Worm (Caenorhabditis elegans) whole organism, young adult: ENCODE measurements around the gene R160.13.
A peak's percentile ranks its signal among the peaks of the same experiment; 100 is the strongest.

Source experiments
- B0261.1 ChIP-seq: sonication (generic microtip); optimal IDR thresholded peaks from 2 replicates; lab custom pipeline; 2016; ENCODE audit warnings: mild to moderate bottlenecking, missing genetic modification characterization, moderate library complexity, missing compliant biosample characterization
- B0336.3 ChIP-seq: fragments of 200-800 bp; sonication (Bioruptor generic); IDR thresholded peaks from 2 replicates; pipeline ENCODE4 v1.3.6; 2022; ENCODE audit warnings: missing genetic modification characterization, missing compliant biosample characterization
- D2030.7 ChIP-seq: fragments of 200-800 bp; sonication (Bioruptor generic); IDR thresholded peaks from 2 replicates; pipeline ENCODE4 v1.3.6; 2022; ENCODE audit warnings: missing genetic modification reagents, missing genetic modification characterization, missing compliant biosample characterization
- F22D6.2 ChIP-seq: sonication (generic microtip); optimal IDR thresholded peaks from 2 replicates; lab custom pipeline; 2016; ENCODE audit warnings: mild to moderate bottlenecking, missing genetic modification characterization, missing compliant biosample characterization
- F49E8.2 ChIP-seq: sonication (generic microtip); optimal IDR thresholded peaks from 3 replicates; lab custom pipeline; 2017; ENCODE audit warnings: missing genetic modification characterization, mild to moderate bottlenecking, missing compliant biosample characterization, antibody characterized with exemption, moderate library complexity; ENCODE audit not compliant: insufficient read depth
- F52B5.7 ChIP-seq: sonication (generic microtip); optimal IDR thresholded peaks from 2 replicates; lab custom pipeline; 2016; ENCODE audit warnings: mild to moderate bottlenecking, missing genetic modification characterization, missing compliant biosample characterization
- F57A8.1 ChIP-seq: fragments of 200-800 bp; sonication (Bioruptor generic); optimal IDR thresholded peaks from 2 replicates; lab custom pipeline; 2018; ENCODE audit warnings: mild to moderate bottlenecking, missing genetic modification characterization, moderate library complexity, missing compliant biosample characterization
- K11D2.4 ChIP-seq: fragments of 200-800 bp; sonication (Bioruptor generic); IDR thresholded peaks from 2 replicates; pipeline ENCODE4 v1.3.6; 2022; ENCODE audit warnings: missing genetic modification reagents, missing genetic modification characterization, missing compliant biosample characterization
- Y56A3A.18 ChIP-seq: fragments of 200-800 bp; sonication (Bioruptor generic); IDR thresholded peaks from 2 replicates; pipeline ENCODE4 v1.3.6; 2022; ENCODE audit warnings: missing genetic modification reagents, missing genetic modification characterization, missing compliant biosample characterization
- Y67H2A.10 ChIP-seq: fragments of 200-800 bp; sonication (Bioruptor generic); conservative IDR thresholded peaks from 2 replicates; pipeline ENCODE4 v1.3.6; 2022; ENCODE audit warnings: missing genetic modification reagents, missing genetic modification characterization, missing compliant biosample characterization
- akir-1 ChIP-seq: fragments of 200-800 bp; sonication (Bioruptor generic); optimal IDR thresholded peaks from 2 replicates; lab custom pipeline; 2018; ENCODE audit warnings: mild to moderate bottlenecking, missing genetic modification characterization, moderate library complexity, missing compliant biosample characterization
- ama-1 ChIP-seq, 3 experiments: fragments of 150-350 bp in 1 of 3; sonication (generic microtip) in 2 of 3; optimal IDR thresholded peaks; 2 replicates each; lab custom pipeline; 2014 to 2018; ENCODE audit warnings: missing biosample characterization in 2 of 3, missing genetic modification characterization in 2 of 3, missing genetic modification reagents in 2 of 3
- attf-3 ChIP-seq: fragments of 200-800 bp; sonication (Bioruptor generic); conservative IDR thresholded peaks from 2 replicates; pipeline ENCODE4 v1.3.6; 2022; ENCODE audit warnings: missing genetic modification reagents, missing genetic modification characterization, missing compliant biosample characterization
- chd-7 ChIP-seq: sonication (generic microtip); optimal IDR thresholded peaks from 2 replicates; lab custom pipeline; 2016; ENCODE audit warnings: mild to moderate bottlenecking, missing genetic modification characterization, moderate library complexity, missing compliant biosample characterization
- die-1 ChIP-seq: sonication (generic microtip); optimal IDR thresholded peaks from 2 replicates; lab custom pipeline; 2016; ENCODE audit warnings: missing genotype, mild to moderate bottlenecking, missing genetic modification characterization, missing compliant biosample characterization
- dox-1 ChIP-seq: fragments of 200-800 bp; sonication (Bioruptor generic); IDR thresholded peaks from 2 replicates; pipeline ENCODE4 v1.3.6; 2022; ENCODE audit warnings: missing genetic modification reagents, missing genetic modification characterization, missing compliant biosample characterization
- egrh-3 ChIP-seq: fragments of 200-800 bp; sonication (Bioruptor generic); IDR thresholded peaks from 2 replicates; pipeline ENCODE4 v1.3.6; 2022; ENCODE audit warnings: missing genetic modification reagents, missing genetic modification characterization, missing compliant biosample characterization
- ets-4 ChIP-seq: fragments of 200-800 bp; sonication (Bioruptor generic); optimal IDR thresholded peaks from 2 replicates; lab custom pipeline; 2018; ENCODE audit warnings: mild to moderate bottlenecking, missing genetic modification characterization, missing compliant biosample characterization
- hlh-12 ChIP-seq: sonication (generic microtip); optimal IDR thresholded peaks from 2 replicates; lab custom pipeline; 2016; ENCODE audit warnings: missing genetic modification characterization, missing compliant biosample characterization
- hmg-1.2 ChIP-seq: fragments of 200-800 bp; sonication (Bioruptor generic); IDR thresholded peaks from 2 replicates; pipeline ENCODE4 v1.3.6; 2022; ENCODE audit warnings: missing genetic modification reagents, missing genetic modification characterization, missing compliant biosample characterization
- hrde-1 ChIP-seq: sonication (generic microtip); optimal IDR thresholded peaks from 2 replicates; lab custom pipeline; 2016; ENCODE audit warnings: missing genetic modification characterization, mild to moderate bottlenecking, missing compliant biosample characterization, moderate library complexity, missing genotype, missing genetic modification reagents, borderline replicate concordance
- let-526 ChIP-seq: fragments of 200-800 bp; sonication (Bioruptor generic); IDR thresholded peaks from 2 replicates; pipeline ENCODE4 v1.3.6; 2022; ENCODE audit warnings: missing genetic modification reagents, missing genetic modification characterization, missing compliant biosample characterization
- let-607 ChIP-seq, 2 experiments: fragments of 200-800 bp in 1 of 2; sonication (Bioruptor generic) in 1 of 2; sonication (generic microtip) in 1 of 2; optimal IDR thresholded peaks; 2 replicates each; lab custom pipeline; 2016 to 2018; ENCODE audit warnings: mild to moderate bottlenecking in 2 of 2, missing compliant biosample characterization in 2 of 2, missing genetic modification characterization in 2 of 2, moderate library complexity in 2 of 2, missing genotype in 1 of 2
- lin-26 ChIP-seq: fragments of 200-800 bp; sonication (Bioruptor generic); IDR thresholded peaks from 2 replicates; pipeline ENCODE4 v1.3.6; 2022; ENCODE audit warnings: missing genetic modification reagents, missing genetic modification characterization, missing compliant biosample characterization
- lin-40 ChIP-seq: sonication (generic microtip); optimal IDR thresholded peaks from 2 replicates; lab custom pipeline; 2016; ENCODE audit warnings: missing genetic modification characterization, mild to moderate bottlenecking, missing compliant biosample characterization, missing genotype, missing genetic modification reagents
- madf-10 ChIP-seq: sonication (generic microtip); optimal IDR thresholded peaks from 2 replicates; lab custom pipeline; 2016; ENCODE audit warnings: mild to moderate bottlenecking, missing genetic modification characterization, missing compliant biosample characterization
- mel-28 ChIP-seq: sonication (generic microtip); optimal IDR thresholded peaks from 2 replicates; lab custom pipeline; 2016; ENCODE audit warnings: borderline replicate concordance, mild to moderate bottlenecking, missing genetic modification characterization, missing compliant biosample characterization
- nhr-120 ChIP-seq: fragments of 200-800 bp; sonication (Bioruptor generic); IDR thresholded peaks from 2 replicates; pipeline ENCODE4 v1.3.6; 2022; ENCODE audit warnings: missing genetic modification characterization, missing compliant biosample characterization
- pbrm-1 ChIP-seq: fragments of 200-800 bp; sonication (Bioruptor generic); IDR thresholded peaks from 2 replicates; pipeline ENCODE4 v1.3.6; 2022; ENCODE audit warnings: missing genetic modification reagents, missing genetic modification characterization, missing compliant biosample characterization
- rcor-1 ChIP-seq: fragments of 200-800 bp; sonication (Bioruptor generic); IDR thresholded peaks from 2 replicates; pipeline ENCODE4 v1.3.6; 2022; ENCODE audit warnings: missing genetic modification reagents, missing genetic modification characterization, missing compliant biosample characterization
- rpc-1 ChIP-seq, 2 experiments: fragments of 150-350 bp in 1 of 2; sonication (generic microtip) in 1 of 2; optimal IDR thresholded peaks; 2 replicates each; lab custom pipeline; 2014 to 2018; ENCODE audit warnings: missing biosample characterization in 1 of 2, missing genetic modification characterization in 1 of 2, missing genetic modification reagents in 1 of 2, missing genotype in 1 of 2
- snpc-1.3 ChIP-seq: sonication (generic microtip); optimal IDR thresholded peaks from 2 replicates; lab custom pipeline; 2017; ENCODE audit warnings: missing genetic modification characterization, mild to moderate bottlenecking, missing compliant biosample characterization, antibody characterized with exemption, moderate library complexity, missing genotype, missing genetic modification reagents; ENCODE audit not compliant: insufficient read depth
- snpc-4 ChIP-seq, 5 experiments: fragments of 150-350 bp in 1 of 5; sonication (generic microtip) in 4 of 5; optimal IDR thresholded peaks; 2 replicates each; lab custom pipeline; 2014 to 2018; ENCODE audit warnings: missing genetic modification characterization in 5 of 5, missing biosample characterization in 3 of 5, antibody characterized with exemption in 2 of 5, mild to moderate bottlenecking in 2 of 5, missing compliant biosample characterization in 2 of 5, missing genotype in 2 of 5, moderate library complexity in 2 of 5, missing genetic modification reagents in 1 of 5
- tbp1 ChIP-seq: fragments of 200-800 bp; sonication (Bioruptor generic); optimal IDR thresholded peaks from 2 replicates; lab custom pipeline; 2018; ENCODE audit warnings: mild to moderate bottlenecking, missing genetic modification characterization, missing compliant biosample characterization
- ztf-26 ChIP-seq: sonication (generic microtip); optimal IDR thresholded peaks from 2 replicates; lab custom pipeline; 2017; ENCODE audit warnings: missing genetic modification characterization, missing compliant biosample characterization
- ztf-28 ChIP-seq: fragments of 200-800 bp; sonication (Bioruptor generic); IDR thresholded peaks from 2 replicates; pipeline ENCODE4 v1.3.6; 2022; ENCODE audit warnings: missing genetic modification reagents, missing genetic modification characterization, missing compliant biosample characterization

The R160.13 gene

ce11 chrX:4409591-4410279 is 38.4 kb upstream of the R160.13 start:
- TF ChIP-seq K11D2.4 (GFP tag; lab: Robert Waterston, UW) = no peak
- TF ChIP-seq hrde-1 = no peak
- peak; percentile 20 for TF ChIP-seq snpc-4 (GFP tag; optimal IDR thresholded peaks at IDR 0.05; lab: Kevin White, UChicago)
- peak in 1 of 4 experiments; percentile 77 for TF ChIP-seq snpc-4 (tag; optimal IDR thresholded peaks at IDR 0.05; lab: Kevin White, UChicago)
- TF ChIP-seq F52B5.7 (tag; lab: Kevin White, UChicago) = no peak
- TF ChIP-seq lin-40 (tag; lab: Kevin White, UChicago) = no peak
- no peak for TF ChIP-seq dox-1 (GFP tag; lab: Robert Waterston, UW)
- no peak for TF ChIP-seq let-607 (tag; optimal IDR thresholded peaks at IDR 0.05; lab: Kevin White, UChicago)
- peak; percentile 90 for TF ChIP-seq tbp1 (GFP tag; lab: Kevin White, UChicago)
- no peak for TF ChIP-seq F22D6.2 (tag; lab: Kevin White, UChicago)
- peak; percentile 16 for TF ChIP-seq madf-10
- peak; percentile 74 for TF ChIP-seq B0261.1 (tag; lab: Kevin White, UChicago)
- TF ChIP-seq rcor-1 (GFP tag; lab: Robert Waterston, UW) = 0 out of 2 replicates have a peak, but pooled peaks have one; percentile 7
- TF ChIP-seq attf-3 = no peak
- no peak for TF ChIP-seq ama-1 (optimal IDR thresholded peaks at IDR 0.05; lab: Kevin White, UChicago)
- TF ChIP-seq ama-1 (GFP tag; optimal IDR thresholded peaks at IDR 0.05; lab: Kevin White, UChicago) = peak in 1 of 2 experiments; percentile 23
- TF ChIP-seq die-1 (tag; lab: Kevin White, UChicago) = peak; percentile 50
- TF ChIP-seq nhr-120 = 0 out of 2 replicates have a peak, but pooled peaks have one; percentile 42
- no peak for TF ChIP-seq B0336.3 (GFP tag; lab: Robert Waterston, UW)
- peak; percentile 70 for TF ChIP-seq hmg-1.2 (GFP tag; lab: Robert Waterston, UW)
- no peak for TF ChIP-seq ztf-26
- peak; percentile 72 for TF ChIP-seq rpc-1 (optimal IDR thresholded peaks at IDR 0.05; lab: Kevin White, UChicago)
- peak; percentile 87 for TF ChIP-seq rpc-1 (tag; optimal IDR thresholded peaks at IDR 0.05; lab: Kevin White, UChicago)
- no peak for TF ChIP-seq mel-28 (tag; lab: Kevin White, UChicago)
- no peak for TF ChIP-seq hlh-12 (tag; lab: Kevin White, UChicago)
- TF ChIP-seq Y56A3A.18 (GFP tag; lab: Robert Waterston, UW) = 0 out of 2 replicates have a peak, but pooled peaks have one; percentile 63
- TF ChIP-seq let-526 (GFP tag; lab: Robert Waterston, UW) = no peak
- peak; percentile 23 for TF ChIP-seq snpc-1.3
- TF ChIP-seq pbrm-1 (GFP tag; lab: Robert Waterston, UW) = peak; percentile 10; the same call in 1 of the 2 replicates
- TF ChIP-seq lin-26 (GFP tag; lab: Robert Waterston, UW) = peak; percentile 82
- TF ChIP-seq ets-4 (GFP tag; lab: Kevin White, UChicago) = no peak
- TF ChIP-seq ztf-28 (GFP tag; lab: Robert Waterston, UW) = no peak
- peak; percentile 45; the same call in 1 of the 2 replicates for TF ChIP-seq D2030.7 (GFP tag; lab: Robert Waterston, UW)
- no peak for TF ChIP-seq chd-7 (tag; lab: Kevin White, UChicago)
- TF ChIP-seq akir-1 = no peak
- no peak for TF ChIP-seq egrh-3
- TF ChIP-seq, all 124 proteins: peak for 15

- TF ChIP-seq pbrm-1 (GFP tag; lab: Robert Waterston, UW) (no peak), F49E8.2 (tag; lab: Kevin White, UChicago) (no peak), Y67H2A.10 (GFP tag; lab: Robert Waterston, UW) (no peak), F57A8.1 (GFP tag; lab: Kevin White, UChicago) (no peak)
These were observed 37.2 kb upstream of the R160.13 start for ce11 chrX:4408466-4408865.
